Fruit fly (Drosophila melanogaster) whole organism, embryonic: Measurements from ENCODE around the gene Rassf.

Source experiments
- Bdp1 ChIP-seq: fragments of 200-800 bp; sonication (Bioruptor generic); optimal IDR thresholded peaks from 3 replicates; lab custom pipeline; 2016; ENCODE audit warnings: missing biosample characterization, missing genetic modification characterization
- C15 ChIP-seq: fragments of 200-800 bp; sonication (Bioruptor generic); IDR thresholded peaks from 3 replicates; pipeline ENCODE4 v1.3.6; 2022; ENCODE audit warnings: missing biosample characterization, missing genetic modification characterization
- CG1024 ChIP-seq: fragments of 200-800 bp; sonication (Bioruptor generic); IDR thresholded peaks from 2 replicates; pipeline ENCODE4 v1.3.6; 2022; ENCODE audit warnings: missing biosample characterization, missing genetic modification characterization
- CG10274 ChIP-seq: fragments of 200-800 bp; sonication (Bioruptor generic); optimal IDR thresholded peaks from 3 replicates; lab custom pipeline; 2017; ENCODE audit warnings: missing biosample characterization, mild to moderate bottlenecking, missing genetic modification characterization
- CG10979 ChIP-seq: fragments of 200-800 bp; sonication (Bioruptor generic); optimal IDR thresholded peaks from 2 replicates; lab custom pipeline; 2018; ENCODE audit warnings: missing biosample characterization, mild to moderate bottlenecking, missing genetic modification characterization, moderate library complexity
- CG12744 ChIP-seq: fragments of 200-800 bp; sonication (Bioruptor generic); optimal IDR thresholded peaks from 2 replicates; lab custom pipeline; 2016; ENCODE audit warnings: missing biosample characterization, missing genetic modification characterization
- CG12769 ChIP-seq: fragments of 200-800 bp; sonication (Bioruptor generic); optimal IDR thresholded peaks from 2 replicates; lab custom pipeline; 2019; ENCODE audit warnings: missing biosample characterization, mild to moderate bottlenecking, missing genetic modification characterization, moderate library complexity
- CG15479 ChIP-seq: fragments of 200-800 bp; sonication (Bioruptor generic); optimal IDR thresholded peaks from 3 replicates; lab custom pipeline; 2019; ENCODE audit warnings: missing biosample characterization, mild to moderate bottlenecking, missing genetic modification characterization, moderate library complexity
- CG16779 ChIP-seq: fragments of 200-800 bp; sonication (Bioruptor generic); IDR thresholded peaks from 2 replicates; pipeline ENCODE4 v1.3.6; 2022; ENCODE audit warnings: missing biosample characterization, missing genetic modification characterization
- CG17912 ChIP-seq: fragments of 200-800 bp; sonication (Bioruptor generic); optimal IDR thresholded peaks from 2 replicates; lab custom pipeline; 2018; ENCODE audit warnings: missing biosample characterization, mild to moderate bottlenecking, missing genetic modification characterization
- CG3838 ChIP-seq: fragments of 200-800 bp; sonication (Bioruptor generic); optimal IDR thresholded peaks from 3 replicates; lab custom pipeline; 2016; ENCODE audit warnings: missing biosample characterization, missing genetic modification characterization
- CG42726 ChIP-seq: fragments of 200-800 bp; sonication (Bioruptor generic); IDR thresholded peaks from 2 replicates; pipeline ENCODE4 v1.3.6; 2022; ENCODE audit warnings: missing biosample characterization, missing genetic modification characterization; ENCODE audit not compliant: partially characterized antibody
- CG4707 ChIP-seq: fragments of 200-800 bp; sonication (Bioruptor generic); optimal IDR thresholded peaks from 2 replicates; lab custom pipeline; 2018; ENCODE audit warnings: missing biosample characterization, mild to moderate bottlenecking, missing genetic modification characterization, moderate library complexity
- CG6683 ChIP-seq: fragments of 200-800 bp; sonication (Bioruptor generic); optimal IDR thresholded peaks from 2 replicates; lab custom pipeline; 2017; ENCODE audit warnings: missing biosample characterization, mild to moderate bottlenecking, missing genetic modification characterization, missing genetic modification reagents
- CG6689 ChIP-seq: fragments of 200-800 bp; sonication (Bioruptor generic); IDR thresholded peaks from 2 replicates; pipeline ENCODE4 v1.3.6; 2022; ENCODE audit warnings: missing biosample characterization, missing genetic modification characterization
- CG7745 ChIP-seq: fragments of 200-800 bp; sonication (Bioruptor generic); optimal IDR thresholded peaks from 2 replicates; lab custom pipeline; 2018; ENCODE audit warnings: missing biosample characterization, mild to moderate bottlenecking, missing genetic modification characterization, moderate library complexity
- CG8089 ChIP-seq: fragments of 200-800 bp; sonication (Bioruptor generic); optimal IDR thresholded peaks from 3 replicates; lab custom pipeline; 2016; ENCODE audit warnings: missing biosample characterization, missing genetic modification characterization
- CG8924 ChIP-seq: fragments of 200-800 bp; optimal IDR thresholded peaks from 3 replicates; lab custom pipeline; 2019; ENCODE audit warnings: missing biosample characterization, mild to moderate bottlenecking, missing genetic modification characterization, moderate library complexity
- CG9817 ChIP-seq: fragments of 200-800 bp; sonication (Bioruptor generic); optimal IDR thresholded peaks from 2 replicates; lab custom pipeline; 2018; ENCODE audit warnings: missing biosample characterization, mild to moderate bottlenecking, missing genetic modification characterization, moderate library complexity
- Dip3 ChIP-seq: fragments of 200-800 bp; sonication (Bioruptor generic); optimal IDR thresholded peaks from 3 replicates; lab custom pipeline; 2016; ENCODE audit warnings: missing biosample characterization, missing genetic modification characterization
- Doc3 ChIP-seq: fragments of 200-800 bp; sonication (Bioruptor generic); IDR thresholded peaks from 3 replicates; pipeline ENCODE4 v1.3.6; 2022; ENCODE audit warnings: missing biosample characterization, missing genetic modification characterization; ENCODE audit not compliant: partially characterized antibody
- E2f2 ChIP-seq: fragments of 200-800 bp; sonication (Bioruptor generic); IDR thresholded peaks from 2 replicates; pipeline ENCODE4 v1.3.6; 2022; ENCODE audit warnings: missing biosample characterization, missing genetic modification characterization
- Gug ChIP-seq: fragments of 200-800 bp; sonication (Bioruptor generic); IDR thresholded peaks from 4 replicates; pipeline ENCODE4 v1.3.6; 2022; ENCODE audit warnings: missing biosample characterization, missing genetic modification characterization
- Hr3 ChIP-seq: fragments of 200-800 bp; sonication (Bioruptor generic); optimal IDR thresholded peaks from 3 replicates; lab custom pipeline; 2016; ENCODE audit warnings: missing biosample characterization, missing genetic modification characterization
- Med ChIP-seq: fragments of 200-800 bp; sonication (Bioruptor generic); peaks from one replicate; lab custom pipeline; 2016; ENCODE audit warnings: missing biosample characterization, missing genetic modification characterization, mild to moderate bottlenecking, inconsistent platforms, moderate library complexity
- Neu2 ChIP-seq: fragments of 200-800 bp; sonication (Bioruptor generic); optimal IDR thresholded peaks from 3 replicates; lab custom pipeline; 2016; ENCODE audit warnings: missing biosample characterization, missing genetic modification characterization, borderline replicate concordance
- PHDP ChIP-seq: fragments of 200-800 bp; sonication (Bioruptor generic); optimal IDR thresholded peaks from 3 replicates; lab custom pipeline; 2018; ENCODE audit warnings: missing biosample characterization, mild to moderate bottlenecking, missing genetic modification characterization, moderate library complexity
- Rfx ChIP-seq: fragments of 200-800 bp; sonication (Bioruptor generic); IDR thresholded peaks from 2 replicates; pipeline ENCODE4 v1.3.6; 2022; ENCODE audit warnings: missing biosample characterization, missing genetic modification characterization
- Vsx1 ChIP-seq: fragments of 200-800 bp; sonication (Bioruptor generic); optimal IDR thresholded peaks from 2 replicates; lab custom pipeline; 2017; ENCODE audit warnings: missing biosample characterization, mild to moderate bottlenecking, missing genetic modification characterization, missing genetic modification reagents
- ac ChIP-seq: fragments of 200-800 bp; sonication (Bioruptor generic); optimal IDR thresholded peaks from 3 replicates; lab custom pipeline; 2017; ENCODE audit warnings: missing biosample characterization, mild to moderate bottlenecking, missing genetic modification characterization
- amos ChIP-seq: fragments of 200-800 bp; sonication (Bioruptor generic); IDR thresholded peaks from 2 replicates; pipeline ENCODE4 v1.3.6; 2022; ENCODE audit warnings: missing biosample characterization, missing genetic modification characterization; ENCODE audit not compliant: partially characterized antibody
- ci ChIP-seq: fragments of 200-800 bp; sonication (Bioruptor generic); IDR thresholded peaks from 3 replicates; pipeline ENCODE4 v1.3.6; 2022; ENCODE audit warnings: missing biosample characterization, missing genetic modification characterization
- exex ChIP-seq: fragments of 200-800 bp; sonication (Bioruptor generic); optimal IDR thresholded peaks from 4 replicates; lab custom pipeline; 2018; ENCODE audit warnings: missing biosample characterization, mild to moderate bottlenecking, missing genetic modification characterization, moderate library complexity
- eyg ChIP-seq: fragments of 200-800 bp; sonication (Bioruptor generic); optimal IDR thresholded peaks from 3 replicates; lab custom pipeline; 2016; ENCODE audit warnings: missing biosample characterization, missing genetic modification characterization
- maf-S ChIP-seq: fragments of 200-800 bp; sonication (Bioruptor generic); optimal IDR thresholded peaks from 2 replicates; lab custom pipeline; 2016; ENCODE audit warnings: missing biosample characterization, missing genetic modification characterization
- nerfin-2 ChIP-seq: fragments of 200-800 bp; sonication (Bioruptor generic); IDR thresholded peaks from 2 replicates; pipeline ENCODE4 v1.3.6; 2022; ENCODE audit warnings: missing biosample characterization, missing genetic modification characterization; ENCODE audit not compliant: partially characterized antibody
- pros ChIP-seq: fragments of 200-800 bp; sonication (Bioruptor generic); optimal IDR thresholded peaks from 3 replicates; lab custom pipeline; 2019; ENCODE audit warnings: missing biosample characterization, mild to moderate bottlenecking, missing genetic modification characterization, moderate library complexity
- ranshi ChIP-seq: fragments of 200-800 bp; sonication (Bioruptor generic); IDR thresholded peaks from 2 replicates; pipeline ENCODE4 v1.3.6; 2022; ENCODE audit warnings: missing biosample characterization, missing genetic modification characterization
- rib ChIP-seq: fragments of 200-800 bp; sonication (Bioruptor generic); IDR thresholded peaks from 2 replicates; pipeline ENCODE4 v1.3.6; 2022; ENCODE audit warnings: missing biosample characterization, missing genetic modification characterization
- sqz ChIP-seq: fragments of 200-800 bp; sonication (Bioruptor generic); optimal IDR thresholded peaks from 3 replicates; lab custom pipeline; 2018; ENCODE audit warnings: missing biosample characterization, mild to moderate bottlenecking, missing genetic modification characterization
- sr ChIP-seq: fragments of 200-800 bp; sonication (Bioruptor generic); IDR thresholded peaks from 3 replicates; pipeline ENCODE4 v1.3.6; 2022; ENCODE audit warnings: missing biosample characterization, missing genetic modification characterization
- sug ChIP-seq: fragments of 200-800 bp; optimal IDR thresholded peaks from 2 replicates; lab custom pipeline; 2019; ENCODE audit warnings: missing biosample characterization, mild to moderate bottlenecking, missing genetic modification characterization, moderate library complexity
- tna ChIP-seq: fragments of 200-800 bp; sonication (Bioruptor generic); IDR thresholded peaks from 2 replicates; pipeline ENCODE4 v1.3.6; 2022; ENCODE audit warnings: missing biosample characterization, missing genetic modification characterization; ENCODE audit not compliant: partially characterized antibody
- toy ChIP-seq: fragments of 200-800 bp; sonication (Bioruptor generic); IDR thresholded peaks from 2 replicates; pipeline ENCODE4 v1.3.6; 2022; ENCODE audit warnings: missing biosample characterization, missing genetic modification characterization
- trem ChIP-seq: fragments of 200-800 bp; optimal IDR thresholded peaks from 3 replicates; lab custom pipeline; 2019; ENCODE audit warnings: missing biosample characterization, mild to moderate bottlenecking, missing genetic modification characterization, moderate library complexity
- twi ChIP-seq: fragments of 200-800 bp; optimal IDR thresholded peaks from 2 replicates; lab custom pipeline; 2019; ENCODE audit warnings: missing biosample characterization, mild to moderate bottlenecking, missing genetic modification characterization, moderate library complexity
- tx ChIP-seq: fragments of 200-800 bp; sonication (Bioruptor generic); optimal IDR thresholded peaks from 2 replicates; lab custom pipeline; 2016; ENCODE audit warnings: missing biosample characterization, missing genetic modification characterization
- vnd ChIP-seq: fragments of 200-800 bp; sonication (Bioruptor generic); IDR thresholded peaks from 3 replicates; pipeline ENCODE4 v1.3.6; 2022; ENCODE audit warnings: missing biosample characterization, missing genetic modification characterization; ENCODE audit not compliant: partially characterized antibody
- wdn ChIP-seq: fragments of 200-800 bp; sonication (Bioruptor generic); IDR thresholded peaks from 2 replicates; pipeline ENCODE4 v1.3.6; 2022; ENCODE audit warnings: missing biosample characterization, missing genetic modification characterization

Gene Rassf

DNA sequence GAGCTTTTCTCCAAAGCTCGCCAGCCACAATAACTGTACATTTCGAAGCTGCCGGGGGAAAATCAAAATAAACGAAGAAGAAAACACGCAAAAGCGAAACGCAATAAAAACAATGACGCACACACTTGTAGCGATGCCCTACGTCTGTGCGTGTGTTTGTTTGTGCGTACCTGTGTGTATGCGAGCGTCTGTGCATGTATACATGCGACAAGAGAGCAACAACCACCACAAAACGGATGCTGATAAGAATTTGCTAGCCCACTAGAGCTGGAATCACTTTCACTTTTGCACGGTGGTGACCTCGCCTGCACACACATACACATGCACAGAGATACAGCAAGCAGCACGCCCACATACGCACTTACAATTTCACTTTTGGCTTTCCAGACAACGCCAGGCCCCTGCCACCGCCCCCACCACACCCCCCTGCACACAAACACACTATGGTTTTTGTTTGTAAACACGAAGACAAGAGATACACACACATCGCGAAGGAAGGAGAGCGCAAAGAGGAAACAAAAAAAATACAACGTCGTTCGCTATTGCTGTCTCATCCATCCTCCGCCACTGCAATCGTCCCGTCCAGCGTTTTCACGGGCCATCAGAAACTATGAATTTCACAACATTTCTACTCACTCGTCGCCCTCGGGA, 39.3 kb upstream of the Rassf start (continued):
- TF ChIP-seq pros (GFP tag; lab: Kevin White, UChicago) (peak; percentile 63), ci (peak; percentile 49; the same call in 1 of the 3 replicates), amos (GFP tag; lab: Robert Waterston, UW) (peak; percentile 4; the same call in 1 of the 2 replicates), E2f2 (peak; percentile 14; the same call in 1 of the 2 replicates), CG12769 (peak; percentile 88), Neu2 (GFP tag; lab: Kevin White, UChicago) (no peak), sqz (GFP tag; lab: Kevin White, UChicago) (peak; percentile 9), ac (GFP tag; lab: Kevin White, UChicago) (no peak), CG15479 (peak; percentile 98), PHDP (peak; percentile 2), Gug (GFP tag; lab: Robert Waterston, UW) (no peak), eyg (GFP tag; lab: Kevin White, UChicago) (no peak), Dip3 (GFP tag; lab: Kevin White, UChicago) (no peak), wdn (0 out of 2 replicates have a peak, but pooled peaks have one; percentile 29), Doc3 (GFP tag; lab: Robert Waterston, UW) (no peak), CG9817 (tag; lab: Kevin White, UChicago) (no peak), nerfin-2 (GFP tag; lab: Robert Waterston, UW) (no peak), toy (GFP tag; lab: Robert Waterston, UW) (no peak), CG42726 (GFP tag; lab: Robert Waterston, UW) (no peak), ranshi (no peak), Rfx (GFP tag; lab: Robert Waterston, UW) (peak; percentile 40; the same call in 1 of the 2 replicates), trem (tag; lab: Kevin White, UChicago) (peak; percentile 19), sr (GFP tag; lab: Robert Waterston, UW) (peak; percentile 81; the same call in 2 of the 3 replicates), CG16779 (GFP tag; lab: Robert Waterston, UW) (peak; percentile 44; the same call in 1 of the 2 replicates), tx (no peak), CG8924 (tag; lab: Kevin White, UChicago) (peak; percentile 36), Vsx1 (GFP tag; lab: Kevin White, UChicago) (no peak), Med (peak; percentile 54), CG6689 (GFP tag; lab: Robert Waterston, UW) (0 out of 2 replicates have a peak, but pooled peaks have one; percentile 25), CG10274 (GFP tag; lab: Kevin White, UChicago) (peak; percentile 49), Bdp1 (GFP tag; lab: Kevin White, UChicago) (no peak), vnd (no peak), CG6683 (GFP tag; lab: Kevin White, UChicago) (peak; percentile 24), CG4707 (GFP tag; lab: Kevin White, UChicago) (peak; percentile 35), C15 (GFP tag; lab: Robert Waterston, UW) (no peak), tna (no peak), twi (tag; lab: Kevin White, UChicago) (peak; percentile 45), maf-S (no peak), CG12744 (no peak), sug (peak; percentile 71), CG7745 (tag; lab: Kevin White, UChicago) (no peak), Hr3 (GFP tag; lab: Kevin White, UChicago) (no peak), CG8089 (GFP tag; lab: Kevin White, UChicago) (no peak), CG17912 (GFP tag; lab: Kevin White, UChicago) (peak; percentile 22), rib (peak; percentile 71; the same call in 1 of the 2 replicates), CG3838 (GFP tag; lab: Kevin White, UChicago) (no peak), CG1024 (GFP tag; lab: Robert Waterston, UW) (no peak), CG10979 (tag; lab: Kevin White, UChicago) (peak; percentile 25), exex (tag; lab: Kevin White, UChicago) (no peak)
